Fruit fly (Drosophila melanogaster) whole organism, wandering third instar larva: Measurements from ENCODE around the gene CG9631.

Source experiments
- GATAd ChIP-seq: sonication (Bioruptor generic); optimal IDR thresholded peaks from 2 replicates; lab custom pipeline; 2016; ENCODE audit warnings: missing biosample characterization, missing genetic modification characterization
- OdsH ChIP-seq: fragments of 200-800 bp; sonication (Bioruptor generic); optimal IDR thresholded peaks from 2 replicates; lab custom pipeline; 2016; ENCODE audit warnings: missing biosample characterization, mild to moderate bottlenecking, missing genetic modification characterization
- dl ChIP-seq, 2 experiments: fragments of 175-275, 200-275 bp in 1 of 2; fragments of 200-275 bp in 1 of 2; sonication (Bioruptor generic); optimal IDR thresholded peaks; lab custom pipeline; 2018; ENCODE audit warnings: mild to moderate bottlenecking in 2 of 2, missing biosample characterization in 2 of 2, missing genetic modification characterization in 2 of 2, moderate library complexity in 2 of 2; ENCODE audit not compliant: partially characterized antibody in 2 of 2, insufficient read depth in 1 of 2
- dsf ChIP-seq: sonication (Bioruptor generic); optimal IDR thresholded peaks from 2 replicates; lab custom pipeline; 2016; ENCODE audit warnings: missing biosample characterization, missing genetic modification characterization, borderline replicate concordance
- h ChIP-seq: fragments of 200-800 bp; sonication (Bioruptor generic); optimal IDR thresholded peaks from 3 replicates; lab custom pipeline; 2016; ENCODE audit warnings: missing biosample characterization, mild to moderate bottlenecking, missing genetic modification characterization
- lola ChIP-seq: fragments of >200 bp; optimal IDR thresholded peaks from 2 replicates; lab custom pipeline; 2017; ENCODE audit warnings: missing biosample characterization, missing genetic modification characterization
- psq ChIP-seq: fragments of 200-800 bp; sonication (Bioruptor generic); optimal IDR thresholded peaks from 3 replicates; lab custom pipeline; 2017; ENCODE audit warnings: missing biosample characterization, mild to moderate bottlenecking, missing genetic modification characterization, moderate library complexity
- sv ChIP-seq: fragments of 200-800 bp; sonication (Bioruptor generic); optimal IDR thresholded peaks from 3 replicates; lab custom pipeline; 2016; ENCODE audit warnings: missing biosample characterization, missing genetic modification characterization
- usp ChIP-seq: fragments of >200 bp; optimal IDR thresholded peaks from 2 replicates; lab custom pipeline; 2017; ENCODE audit warnings: missing biosample characterization, missing genetic modification characterization
- woc ChIP-seq: sonication (Bioruptor generic); optimal IDR thresholded peaks from 2 replicates; lab custom pipeline; 2016; ENCODE audit warnings: missing biosample characterization, mild to moderate bottlenecking, missing genetic modification characterization

- TF ChIP-seq psq (GFP tag; lab: Kevin White, UChicago): no peak
- no peak for TF ChIP-seq sv (GFP tag; lab: Kevin White, UChicago)
- no peak for TF ChIP-seq GATAd (GFP tag; lab: Kevin White, UChicago)
- no peak for TF ChIP-seq lola (GFP tag; lab: Kevin White, UChicago)
- no peak for TF ChIP-seq h (GFP tag; lab: Kevin White, UChicago)
- no peak for TF ChIP-seq dl (GFP tag; optimal IDR thresholded peaks at IDR 0.05; lab: Kevin White, UChicago; ENCODE audit: insufficient read depth in 1 of 2, partially characterized antibody in 2 of 2)
- no peak for TF ChIP-seq usp (GFP tag; lab: Kevin White, UChicago)
- TF ChIP-seq OdsH (GFP tag; lab: Kevin White, UChicago): no peak
- no peak for TF ChIP-seq woc (GFP tag; lab: Kevin White, UChicago)
- TF ChIP-seq dsf (GFP tag; lab: Kevin White, UChicago): no peak
Observed at dm6 chr3R:14261113-14261512, 34.6 kb upstream of the CG9631 start, which contains the start of gene CG14840.
